Worm (Caenorhabditis elegans) whole organism, L4 larva: ENCODE measurements around the gene sas-4.

ENCODE experiments used
- F10B5.3 ChIP-seq: sonication (generic microtip); optimal IDR thresholded peaks from 2 replicates; lab custom pipeline; 2016; ENCODE audit warnings: mild to moderate bottlenecking, missing genetic modification characterization, missing compliant biosample characterization
- F26F4.8 ChIP-seq: fragments of 200-800 bp; sonication (Bioruptor generic); conservative IDR thresholded peaks from 2 replicates; pipeline ENCODE4 v1.3.6; 2022; ENCODE audit warnings: missing genetic modification characterization, missing compliant biosample characterization
- T26A8.4 ChIP-seq: fragments of 200-800 bp; sonication (Bioruptor generic); IDR thresholded peaks from 2 replicates; pipeline ENCODE4 v1.3.6; 2022; ENCODE audit warnings: missing genetic modification characterization, missing compliant biosample characterization
- Y5F2A.4 ChIP-seq: fragments of 200-800 bp; sonication (Bioruptor generic); optimal IDR thresholded peaks from 2 replicates; lab custom pipeline; 2018; ENCODE audit warnings: mild to moderate bottlenecking, missing genetic modification characterization, missing compliant biosample characterization
- ZK546.5 ChIP-seq, 2 experiments: sonication (generic microtip); optimal IDR thresholded peaks; 2 replicates each; lab custom pipeline; 2017; ENCODE audit warnings: missing biosample characterization in 2 of 2, missing genetic modification characterization in 2 of 2
- aha-1 ChIP-seq: fragments of 150-350 bp; peaks from one replicate; lab custom pipeline; 2014; ENCODE audit warnings: missing biosample characterization, missing genetic modification characterization
- attf-4 ChIP-seq: sonication (generic microtip); optimal IDR thresholded peaks from 3 replicates; lab custom pipeline; 2017; ENCODE audit warnings: missing biosample characterization, missing genetic modification characterization
- daf-16 ChIP-seq, 3 experiments: sonication (generic microtip); optimal IDR thresholded peaks; 2 replicates each; lab custom pipeline; 2016 to 2017; ENCODE audit warnings: missing genetic modification characterization in 3 of 3, missing genetic modification reagents in 3 of 3, mild to moderate bottlenecking in 2 of 3, missing compliant biosample characterization in 2 of 3, missing biosample characterization in 1 of 3, moderate library complexity in 1 of 3
- daf-19 ChIP-seq: fragments of 200-800 bp; sonication (Bioruptor generic); conservative IDR thresholded peaks from 2 replicates; pipeline ENCODE4 v1.3.6; 2022; ENCODE audit warnings: missing genetic modification characterization, missing compliant biosample characterization
- dmd-6 ChIP-seq: fragments of 200-800 bp; sonication (Bioruptor generic); IDR thresholded peaks from 2 replicates; pipeline ENCODE4 v1.3.6; 2022; ENCODE audit warnings: missing genetic modification reagents, missing genetic modification characterization, missing compliant biosample characterization
- dpl-1 ChIP-seq: fragments of 150-350 bp; optimal IDR thresholded peaks from 2 replicates; lab custom pipeline; 2014; ENCODE audit warnings: missing biosample characterization, missing genetic modification reagents, missing genetic modification characterization
- dve-1 ChIP-seq: sonication (generic microtip); optimal IDR thresholded peaks from 2 replicates; lab custom pipeline; 2017; ENCODE audit warnings: antibody characterized with exemption, mild to moderate bottlenecking, missing genetic modification characterization, missing compliant biosample characterization; ENCODE audit not compliant: insufficient read depth
- hif-1 ChIP-seq, 2 experiments: sonication (generic microtip); optimal IDR thresholded peaks; 2 replicates each; lab custom pipeline; 2016 to 2017; ENCODE audit warnings: missing compliant biosample characterization in 2 of 2, missing genetic modification characterization in 2 of 2, missing genetic modification reagents in 2 of 2, missing genotype in 2 of 2, mild to moderate bottlenecking in 1 of 2
- hlh-30 ChIP-seq: sonication (generic microtip); optimal IDR thresholded peaks from 2 replicates; lab custom pipeline; 2017; ENCODE audit warnings: antibody characterized with exemption, mild to moderate bottlenecking, missing genetic modification characterization, missing compliant biosample characterization; ENCODE audit not compliant: insufficient read depth
- jun-1 ChIP-seq: fragments of 150-350 bp; optimal IDR thresholded peaks from 2 replicates; lab custom pipeline; 2014; ENCODE audit warnings: missing biosample characterization, missing genetic modification reagents, missing genetic modification characterization
- lin-1 ChIP-seq: fragments of 200-800 bp; sonication (Bioruptor generic); IDR thresholded peaks from 2 replicates; pipeline ENCODE4 v1.3.6; 2022; ENCODE audit warnings: missing genetic modification reagents, missing genetic modification characterization, missing compliant biosample characterization
- lin-15B ChIP-seq: fragments of 150-350 bp; sonication (generic microtip); optimal IDR thresholded peaks from 3 replicates; lab custom pipeline; 2014; ENCODE audit warnings: missing biosample characterization, missing genetic modification characterization
- lin-29 ChIP-seq: fragments of 200-800 bp; sonication (Bioruptor generic); IDR thresholded peaks from 2 replicates; pipeline ENCODE4 v1.3.6; 2022; ENCODE audit warnings: missing genetic modification reagents, missing genetic modification characterization, missing compliant biosample characterization
- lin-39 ChIP-seq: fragments of 150-350 bp; optimal IDR thresholded peaks from 2 replicates; lab custom pipeline; 2014; ENCODE audit warnings: missing biosample characterization, missing genetic modification reagents, missing genetic modification characterization
- lsy-2 ChIP-seq, 2 experiments: fragments of 150-350 bp in 1 of 2; sonication (generic microtip) in 1 of 2; optimal IDR thresholded peaks; 2 replicates each; lab custom pipeline; 2014 to 2017; ENCODE audit warnings: missing biosample characterization in 2 of 2, missing genetic modification characterization in 2 of 2
- madf-5 ChIP-seq, 2 experiments: fragments of 200-800 bp; sonication (Bioruptor generic); IDR thresholded peaks; 2 replicates each; pipeline ENCODE4 v1.3.6; 2022; ENCODE audit warnings: missing compliant biosample characterization in 2 of 2, missing genetic modification characterization in 2 of 2
- mep-1 ChIP-seq: fragments of 150-350 bp; sonication (generic microtip); optimal IDR thresholded peaks from 3 replicates; lab custom pipeline; 2014; ENCODE audit warnings: missing biosample characterization, missing genetic modification characterization
- mes-2 ChIP-seq: sonication (generic microtip); optimal IDR thresholded peaks from 2 replicates; lab custom pipeline; 2016; ENCODE audit warnings: missing genotype, mild to moderate bottlenecking, missing genetic modification characterization, missing compliant biosample characterization; ENCODE audit not compliant: poor library complexity, severe bottlenecking
- mxl-3 ChIP-seq: fragments of 200-800 bp; sonication (Bioruptor generic); optimal IDR thresholded peaks from 2 replicates; lab custom pipeline; 2018; ENCODE audit warnings: mild to moderate bottlenecking, missing genetic modification characterization, missing compliant biosample characterization
- nhr-237 ChIP-seq: sonication (generic microtip); optimal IDR thresholded peaks from 2 replicates; lab custom pipeline; 2017; ENCODE audit warnings: missing biosample characterization, missing genetic modification characterization
- nhr-28 ChIP-seq: fragments of 150-350 bp; optimal IDR thresholded peaks from 2 replicates; lab custom pipeline; 2014; ENCODE audit warnings: missing biosample characterization, missing genetic modification characterization
- nhr-41 ChIP-seq: fragments of 200-800 bp; sonication (Bioruptor generic); IDR thresholded peaks from 2 replicates; pipeline ENCODE4 v1.3.6; 2022; ENCODE audit warnings: missing genetic modification reagents, missing genetic modification characterization, missing compliant biosample characterization
- nhr-42 ChIP-seq: fragments of 200-800 bp; sonication (Bioruptor generic); IDR thresholded peaks from 2 replicates; pipeline ENCODE4 v1.3.6; 2022; ENCODE audit warnings: missing genetic modification characterization, missing compliant biosample characterization
- nhr-6 ChIP-seq: fragments of 150-350 bp; optimal IDR thresholded peaks from 2 replicates; lab custom pipeline; 2014; ENCODE audit warnings: missing biosample characterization, missing genetic modification characterization
- nhr-76 ChIP-seq: fragments of 150-350 bp; optimal IDR thresholded peaks from 2 replicates; lab custom pipeline; 2014; ENCODE audit warnings: missing biosample characterization, missing genetic modification characterization
- nhr-77 ChIP-seq: fragments of 150-350 bp; optimal IDR thresholded peaks from 2 replicates; lab custom pipeline; 2014; ENCODE audit warnings: missing biosample characterization, missing genetic modification characterization
- pha-4 ChIP-seq, 2 experiments: fragments of 150-350 bp in 1 of 2; fragments of 200-800 bp in 1 of 2; sonication (Bioruptor generic) in 1 of 2; IDR thresholded peaks in 1 of 2; optimal IDR thresholded peaks in 1 of 2; 2 replicates each; pipeline versions ENCODE4 v1.3.6 to Lab custom; 2014 to 2022; ENCODE audit warnings: missing genetic modification characterization in 2 of 2, missing genetic modification reagents in 2 of 2, missing biosample characterization in 1 of 2, missing compliant biosample characterization in 1 of 2
- php-3 ChIP-seq: fragments of 200-800 bp; sonication (Bioruptor generic); IDR thresholded peaks from 2 replicates; pipeline ENCODE4 v1.3.6; 2022; ENCODE audit warnings: missing genetic modification reagents, missing genetic modification characterization, missing compliant biosample characterization
- saeg-2 ChIP-seq: fragments of 200-800 bp; sonication (Bioruptor generic); IDR thresholded peaks from 2 replicates; pipeline ENCODE4 v1.3.6; 2022; ENCODE audit warnings: missing genetic modification reagents, missing genetic modification characterization, missing compliant biosample characterization
- sdz-12 ChIP-seq: fragments of 200-800 bp; sonication (Bioruptor generic); optimal IDR thresholded peaks from 2 replicates; lab custom pipeline; 2018; ENCODE audit warnings: mild to moderate bottlenecking, missing genetic modification characterization, missing compliant biosample characterization
- skn-1 ChIP-seq: fragments of 150-350 bp; optimal IDR thresholded peaks from 2 replicates; lab custom pipeline; 2014; ENCODE audit warnings: missing biosample characterization, missing genetic modification characterization
- snpc-1.2 ChIP-seq: fragments of 200-800 bp; sonication (Bioruptor generic); IDR thresholded peaks from 2 replicates; pipeline ENCODE4 v1.3.6; 2022; ENCODE audit warnings: missing genetic modification reagents, missing genetic modification characterization, missing compliant biosample characterization
- spr-3 ChIP-seq: fragments of 200-800 bp; sonication (Bioruptor generic); optimal IDR thresholded peaks from 2 replicates; lab custom pipeline; 2018; ENCODE audit warnings: mild to moderate bottlenecking, missing genetic modification characterization, missing compliant biosample characterization
- tra-1 ChIP-seq: fragments of 200-800 bp; sonication (Bioruptor generic); IDR thresholded peaks from 2 replicates; pipeline ENCODE4 v1.3.6; 2022; ENCODE audit warnings: missing genetic modification reagents, missing genetic modification characterization, missing compliant biosample characterization
- unc-39 ChIP-seq: sonication (generic microtip); optimal IDR thresholded peaks from 2 replicates; lab custom pipeline; 2017; ENCODE audit warnings: missing biosample characterization, missing genetic modification characterization
- unc-62 ChIP-seq, 3 experiments: fragments of 150-350 bp in 1 of 3; sonication (generic microtip); optimal IDR thresholded peaks in 2 of 3; peaks in 1 of 3; 1 replicate in 1 of 3; 2 replicates in 2 of 3; lab custom pipeline; 2014 to 2017; ENCODE audit warnings: missing biosample characterization in 3 of 3, missing genetic modification characterization in 3 of 3, missing genetic modification reagents in 3 of 3, missing genotype in 1 of 3
- zfp-3 ChIP-seq: fragments of 200-800 bp; sonication (Bioruptor generic); conservative IDR thresholded peaks from 2 replicates; pipeline ENCODE4 v1.3.6; 2022; ENCODE audit warnings: missing genetic modification reagents, missing genetic modification characterization, missing compliant biosample characterization
- zip-11 ChIP-seq: fragments of 200-800 bp; sonication (Bioruptor generic); IDR thresholded peaks from 2 replicates; pipeline ENCODE4 v1.3.6; 2022; ENCODE audit warnings: missing genetic modification characterization, missing compliant biosample characterization

sas-4 gene

ce11 chrIII:8331779-8332178 is 13.4 kb upstream of the sas-4 start, which contains the start of the genes mrps-18A and ZC262.2:
TSS of gene mrps-18A (minus strand) at chrIII:8331919.
TSS of gene ZC262.2 (plus strand) at chrIII:8332062.
- TF ChIP-seq nhr-76 (tag; lab: Kevin White, UChicago) (no peak), skn-1 (no peak), lin-1 (GFP tag; lab: Robert Waterston, UW) (no peak), madf-5 (GFP tag; IDR thresholded peaks at IDR 0.05; lab: Robert Waterston, UW) (no peak), dpl-1 (peak; percentile 48), nhr-237 (tag; lab: Kevin White, UChicago) (no peak), hlh-30 (tag; lab: Kevin White, UChicago) (peak; percentile 90), mep-1 (tag; lab: Kevin White, UChicago) (peak; percentile 6), ZK546.5 (tag; optimal IDR thresholded peaks at IDR 0.05; lab: Kevin White, UChicago) (no peak), mes-2 (peak; percentile 57), nhr-41 (no peak), Y5F2A.4 (GFP tag; lab: Kevin White, UChicago) (no peak), unc-62 (GFP tag; optimal IDR thresholded peaks at IDR 0.05 in 1 of 2; lab: Kevin White, UChicago) (no peak), unc-62 (tag; optimal IDR thresholded peaks at IDR 0.05; lab: Kevin White, UChicago) (no peak), saeg-2 (GFP tag; lab: Robert Waterston, UW) (no peak), nhr-42 (no peak), lin-39 (no peak), lin-29 (GFP tag; lab: Robert Waterston, UW) (no peak), daf-16 (GFP tag; optimal IDR thresholded peaks at IDR 0.05; lab: Kevin White, UChicago) (no peak), daf-16 (tag; optimal IDR thresholded peaks at IDR 0.05; lab: Kevin White, UChicago) (peak; percentile 40), hif-1 (tag; optimal IDR thresholded peaks at IDR 0.05; lab: Kevin White, UChicago) (no peak), nhr-77 (tag; lab: Kevin White, UChicago) (no peak), php-3 (GFP tag; lab: Robert Waterston, UW) (no peak), snpc-1.2 (GFP tag; lab: Robert Waterston, UW) (no peak), mxl-3 (GFP tag; lab: Kevin White, UChicago) (no peak), spr-3 (GFP tag; lab: Kevin White, UChicago) (no peak), attf-4 (no peak), sdz-12 (GFP tag; lab: Kevin White, UChicago) (no peak), lsy-2 (tag; optimal IDR thresholded peaks at IDR 0.05; lab: Kevin White, UChicago) (peak; percentile 22 to 97)

ce11 chrIII:8331211-8331610 is 12.8 kb upstream of the sas-4 start, which contains the start of gene iglr-2:
TSS of gene iglr-2 (minus strand) at chrIII:8331311.
- TF ChIP-seq F10B5.3 (no peak), aha-1 (peak; percentile 30)
- TF ChIP-seq, all 104 proteins: peak for 1

DNA sequence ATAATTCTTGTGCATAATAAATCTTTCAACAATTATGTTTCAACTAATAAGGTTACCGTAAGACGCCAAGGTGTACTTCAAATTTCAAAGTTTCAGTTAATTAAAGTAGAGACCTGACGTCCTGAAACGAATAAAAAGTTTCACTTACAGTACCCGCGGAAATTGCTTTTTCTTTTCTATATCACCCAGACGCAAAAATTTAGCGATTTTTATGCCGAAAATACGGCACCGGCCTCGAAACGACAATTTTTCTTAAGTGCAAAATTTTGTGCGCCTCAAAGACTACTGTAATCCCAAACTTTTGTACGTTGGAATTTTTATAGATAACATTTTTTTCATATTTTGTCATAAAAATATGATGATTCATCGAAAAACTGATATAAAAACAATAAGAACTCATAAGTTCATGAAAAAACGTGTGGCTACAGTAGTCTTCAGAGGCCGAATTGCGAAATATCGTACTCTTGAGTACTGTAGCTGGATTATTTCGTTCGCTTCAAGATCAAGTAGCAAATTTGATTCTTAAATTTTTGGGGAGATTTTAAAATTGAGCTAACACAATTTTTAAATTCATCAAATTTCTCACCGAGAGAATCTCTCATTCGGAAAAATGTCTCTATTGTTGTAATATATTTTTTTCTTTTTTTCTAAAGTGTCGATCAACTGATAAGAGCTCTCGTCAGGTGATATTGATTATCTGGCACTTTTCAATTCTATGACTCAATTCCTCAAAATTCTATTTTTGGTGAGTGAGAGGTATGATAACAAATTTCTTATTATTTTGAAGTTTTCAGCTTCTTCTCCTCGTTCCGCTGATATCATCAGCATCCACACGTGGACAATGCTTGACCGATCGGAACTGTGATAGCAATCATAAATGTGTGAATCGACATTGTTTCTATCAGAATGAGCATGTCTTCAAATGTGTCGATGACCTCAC is 7.5 kb upstream of the sas-4 start, which contains the start of gene ZC262.13:
ZC262.13 (plus strand) TSS at position 641 of the 940 bp plus-strand sequence.
- TF ChIP-seq skn-1 (no peak), aha-1 (peak; percentile 13), lin-15B (tag; lab: Kevin White, UChicago) (no peak), T26A8.4 (peak; percentile 25; the same call in 1 of the 2 replicates), lin-1 (GFP tag; lab: Robert Waterston, UW) (no peak), dmd-6 (GFP tag; lab: Robert Waterston, UW) (peak; percentile 74), unc-39 (tag; lab: Kevin White, UChicago) (no peak), jun-1 (peak; percentile 2), lsy-2 (tag; optimal IDR thresholded peaks at IDR 0.05; lab: Kevin White, UChicago) (peak in 1 of 2 experiments; percentile 51), zfp-3 (GFP tag; lab: Robert Waterston, UW) (0 out of 2 replicates have a peak, but pooled peaks have one; percentile 58), daf-16 (GFP tag; optimal IDR thresholded peaks at IDR 0.05; lab: Kevin White, UChicago) (no peak), daf-16 (tag; optimal IDR thresholded peaks at IDR 0.05; lab: Kevin White, UChicago) (peak; percentile 49), hlh-30 (tag; lab: Kevin White, UChicago) (peak; percentile 37), daf-19 (no peak), zip-11 (GFP tag; lab: Robert Waterston, UW) (no peak), F26F4.8 (GFP tag; lab: Robert Waterston, UW) (no peak), pha-4 (GFP tag; IDR thresholded peaks at IDR 0.05; lab: Robert Waterston, UW) (peak; percentile 12; the same call in 1 of the 2 replicates), pha-4 (tag; optimal IDR thresholded peaks at IDR 0.05; lab: Kevin White, UChicago) (no peak), nhr-6 (no peak), dve-1 (peak; percentile 82), mes-2 (peak; percentile 11), tra-1 (GFP tag; lab: Robert Waterston, UW) (no peak), nhr-28 (tag; lab: Kevin White, UChicago) (peak; percentile 17)
